Worm (Caenorhabditis elegans) whole organism, early embryonic: Measurements from ENCODE around the gene frpr-21.

Experiments used
- B0310.2 ChIP-seq: sonication (generic microtip); optimal IDR thresholded peaks from 2 replicates; lab custom pipeline; 2016; ENCODE audit warnings: mild to moderate bottlenecking, missing genetic modification characterization, missing compliant biosample characterization
- F13C5.2 ChIP-seq: sonication (generic microtip); optimal IDR thresholded peaks from 2 replicates; lab custom pipeline; 2017; ENCODE audit warnings: mild to moderate bottlenecking, missing genetic modification characterization, inconsistent platforms, missing compliant biosample characterization
- aly-1 ChIP-seq: sonication (generic microtip); optimal IDR thresholded peaks from 2 replicates; lab custom pipeline; 2016; ENCODE audit warnings: missing genetic modification characterization, missing compliant biosample characterization
- ama-1 ChIP-seq: fragments of 150-350 bp; optimal IDR thresholded peaks from 2 replicates; lab custom pipeline; 2014
- ceh-13 ChIP-seq: fragments of 200-800 bp; sonication (Bioruptor generic); optimal IDR thresholded peaks from 2 replicates; lab custom pipeline; 2018; ENCODE audit warnings: mild to moderate bottlenecking, missing genetic modification characterization, missing compliant biosample characterization
- ceh-36 ChIP-seq: sonication (generic microtip); optimal IDR thresholded peaks from 2 replicates; lab custom pipeline; 2016; ENCODE audit warnings: missing genetic modification characterization, inconsistent platforms, missing compliant biosample characterization
- ets-7 ChIP-seq: sonication (generic microtip); optimal IDR thresholded peaks from 2 replicates; lab custom pipeline; 2016; ENCODE audit warnings: missing genotype, missing genetic modification characterization, missing compliant biosample characterization
- flt-1 ChIP-seq: fragments of 200-800 bp; sonication (Bioruptor generic); IDR thresholded peaks from 2 replicates; pipeline ENCODE4 v1.3.6; 2022; ENCODE audit warnings: missing genetic modification characterization, missing compliant biosample characterization
- hmbx-1 ChIP-seq: sonication (generic microtip); optimal IDR thresholded peaks from 2 replicates; lab custom pipeline; 2016; ENCODE audit warnings: mild to moderate bottlenecking, missing genetic modification characterization, missing compliant biosample characterization
- hmg-4 ChIP-seq: fragments of 200-800 bp; sonication (Bioruptor generic); optimal IDR thresholded peaks from 2 replicates; lab custom pipeline; 2018; ENCODE audit warnings: mild to moderate bottlenecking, missing genetic modification characterization, missing compliant biosample characterization
- hnd-1 ChIP-seq: sonication (generic microtip); optimal IDR thresholded peaks from 2 replicates; lab custom pipeline; 2016; ENCODE audit warnings: missing genetic modification characterization, missing compliant biosample characterization
- pes-1 ChIP-seq: fragments of 200-800 bp; sonication (Bioruptor generic); IDR thresholded peaks from 2 replicates; pipeline ENCODE4 v1.3.6; 2022; ENCODE audit warnings: missing genetic modification reagents, missing genetic modification characterization, missing compliant biosample characterization
- scrt-1 ChIP-seq: fragments of 200-800 bp; sonication (Bioruptor generic); IDR thresholded peaks from 2 replicates; pipeline ENCODE4 v1.3.6; 2022; ENCODE audit warnings: missing genetic modification characterization, missing compliant biosample characterization
- sea-1 ChIP-seq: fragments of 200-800 bp; sonication (Bioruptor generic); conservative IDR thresholded peaks from 2 replicates; pipeline ENCODE4 v1.3.6; 2022; ENCODE audit warnings: missing genetic modification characterization, missing compliant biosample characterization
- tbx-11 ChIP-seq: fragments of 200-800 bp; sonication (Bioruptor generic); IDR thresholded peaks from 2 replicates; pipeline ENCODE4 v1.3.6; 2022; ENCODE audit warnings: missing genetic modification characterization, missing compliant biosample characterization
- tbx-37 ChIP-seq: fragments of 200-800 bp; sonication (Bioruptor generic); conservative IDR thresholded peaks from 2 replicates; pipeline ENCODE4 v1.3.6; 2022; ENCODE audit warnings: missing genetic modification reagents, missing genetic modification characterization, missing compliant biosample characterization
- tra-4 ChIP-seq: sonication (generic microtip); optimal IDR thresholded peaks from 2 replicates; lab custom pipeline; 2017; ENCODE audit warnings: missing genetic modification characterization, missing compliant biosample characterization

frpr-21 gene

ce11 chrII:10389038-10389437 lies 32.8 kb downstream of the frpr-21 start:
- no peak for TF ChIP-seq ceh-13 (GFP tag; lab: Kevin White, UChicago)
- no peak for TF ChIP-seq ets-7
- TF ChIP-seq aly-1 (tag; lab: Kevin White, UChicago), result no peak
- no peak for TF ChIP-seq hmbx-1
- TF ChIP-seq tbx-37 (GFP tag; lab: Robert Waterston, UW), result no peak
- TF ChIP-seq flt-1 (GFP tag; lab: Robert Waterston, UW), result no peak
- TF ChIP-seq tbx-11 (GFP tag; lab: Robert Waterston, UW), result no peak
- no peak for TF ChIP-seq B0310.2
- TF ChIP-seq tra-4 (tag; lab: Kevin White, UChicago), result no peak
- no peak for TF ChIP-seq ama-1
- no peak for TF ChIP-seq hnd-1 (tag; lab: Kevin White, UChicago)
- TF ChIP-seq pes-1 (GFP tag; lab: Robert Waterston, UW), result no peak
- no peak for TF ChIP-seq hmg-4 (GFP tag; lab: Kevin White, UChicago)
- no peak for TF ChIP-seq F13C5.2
- no peak for TF ChIP-seq sea-1 (GFP tag; lab: Robert Waterston, UW)
- TF ChIP-seq ceh-36, result no peak
- TF ChIP-seq scrt-1, result no peak

- peak; percentile 20 for TF ChIP-seq ceh-36
- TF ChIP-seq ama-1, result no peak
- TF ChIP-seq B0310.2, result peak; percentile 61
- TF ChIP-seq pes-1 (GFP tag; lab: Robert Waterston, UW), result peak; percentile 76
- peak; percentile 31 for TF ChIP-seq hnd-1 (tag; lab: Kevin White, UChicago)
- TF ChIP-seq hmbx-1, result peak; percentile 51
- TF ChIP-seq flt-1 (GFP tag; lab: Robert Waterston, UW), result peak; percentile 50; the same call in 1 of the 2 replicates
- no peak for TF ChIP-seq ets-7
- peak; percentile 72 for TF ChIP-seq tbx-11 (GFP tag; lab: Robert Waterston, UW)
- TF ChIP-seq scrt-1, result 0 out of 2 replicates have a peak, but pooled peaks have one; percentile 25
- TF ChIP-seq F13C5.2, result peak; percentile 91
- peak; percentile 74; the same call in 1 of the 2 replicates for TF ChIP-seq sea-1 (GFP tag; lab: Robert Waterston, UW)
- TF ChIP-seq tra-4 (tag; lab: Kevin White, UChicago), result no peak
- peak; percentile 47 for TF ChIP-seq ceh-13 (GFP tag; lab: Kevin White, UChicago)
- peak; percentile 20 for TF ChIP-seq hmg-4 (GFP tag; lab: Kevin White, UChicago)
- no peak for TF ChIP-seq tbx-37 (GFP tag; lab: Robert Waterston, UW)
- TF ChIP-seq aly-1 (tag; lab: Kevin White, UChicago), result no peak
Measured at ce11 chrII:10388041-10388706, 33.7 kb downstream of the frpr-21 start.

DNA sequence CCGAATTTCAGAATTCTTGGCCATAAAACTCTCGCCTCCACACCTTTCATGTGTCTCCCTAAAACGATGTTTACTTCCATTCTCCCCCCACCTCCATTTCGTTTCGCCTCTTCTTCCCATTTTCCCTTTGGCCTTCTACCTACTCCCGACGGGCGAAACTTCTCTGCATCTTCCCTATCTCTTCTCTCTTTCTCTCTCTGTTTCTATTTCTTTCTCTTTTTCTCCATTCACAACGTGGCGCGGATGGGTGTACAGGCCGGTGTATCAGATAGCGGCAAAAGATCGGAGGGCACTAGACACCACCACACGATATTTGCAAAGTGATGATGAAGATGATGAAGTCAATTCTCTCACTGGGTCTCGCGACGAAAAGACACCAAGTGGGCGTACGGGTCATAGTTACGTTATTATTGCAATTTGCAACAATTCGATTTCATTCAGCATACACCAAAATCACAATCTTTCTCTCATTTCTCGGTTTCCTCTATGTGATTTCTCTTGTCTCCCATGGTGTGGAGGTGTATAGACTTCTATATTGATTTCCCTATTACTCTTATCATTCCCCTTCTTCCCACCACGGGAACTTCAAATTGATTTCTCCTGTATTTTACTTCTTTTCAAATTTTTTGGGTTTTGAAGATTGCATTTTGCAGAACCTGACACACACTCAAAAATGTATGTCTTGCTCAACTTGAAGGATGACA lies 37.0 kb downstream of the frpr-21 start, which contains the start of gene ztf-27:
Gene ztf-27 (plus strand): TSS at position 654 of the 704 bp plus-strand sequence.
- TF ChIP-seq hmg-4 (GFP tag; lab: Kevin White, UChicago) (peak; percentile 33), F13C5.2 (no peak), ama-1 (no peak)

DNA sequence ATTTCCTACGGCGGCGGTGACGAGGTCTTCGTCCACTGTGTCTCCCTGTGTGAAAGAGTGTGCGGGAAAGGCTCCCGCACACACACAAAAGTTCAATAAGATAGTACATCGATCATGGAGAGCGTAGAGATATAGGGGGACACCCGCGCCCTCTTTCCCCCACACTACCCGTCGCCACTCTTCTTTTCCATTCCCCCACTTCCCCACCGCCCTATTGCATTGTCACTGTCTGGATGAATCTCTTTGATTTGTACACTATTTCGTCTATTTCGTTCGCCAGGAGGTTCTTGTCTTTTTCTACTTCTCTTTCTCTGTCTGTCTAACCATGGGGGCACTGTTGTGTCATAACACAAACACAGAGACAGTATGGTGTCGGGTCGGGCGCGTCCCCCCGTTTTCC lies 39.6 kb downstream of the frpr-21 start:
- TF ChIP-seq tbx-11 (GFP tag; lab: Robert Waterston, UW) (no peak), tbx-37 (GFP tag; lab: Robert Waterston, UW) (no peak), hnd-1 (tag; lab: Kevin White, UChicago) (no peak), B0310.2 (peak; percentile 7), F13C5.2 (peak; percentile 10), scrt-1 (no peak), hmg-4 (GFP tag; lab: Kevin White, UChicago) (peak; percentile 39), ets-7 (no peak), aly-1 (tag; lab: Kevin White, UChicago) (no peak), ceh-36 (no peak)

DNA sequence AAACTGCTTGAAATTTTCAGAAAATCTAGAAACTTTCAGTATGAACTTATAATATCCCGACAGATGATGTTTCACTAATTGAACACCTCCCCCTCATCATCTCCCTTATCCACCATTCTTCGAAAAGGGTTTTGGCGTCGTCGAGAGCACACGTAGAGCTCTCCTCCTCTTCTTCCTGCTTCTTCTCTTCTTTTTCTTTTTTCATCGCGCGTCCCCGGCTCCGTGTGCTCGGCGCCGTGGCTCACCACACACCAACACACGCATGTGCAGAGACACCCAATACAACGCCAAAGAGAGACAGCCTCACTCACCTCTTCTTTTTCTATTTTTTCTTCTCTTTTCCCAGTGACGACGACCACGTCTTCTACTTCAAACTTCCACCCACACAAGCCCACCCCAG lies 42.3 kb downstream of the frpr-21 start:
- TF ChIP-seq aly-1 (tag; lab: Kevin White, UChicago) (no peak), B0310.2 (no peak), F13C5.2 (no peak), sea-1 (GFP tag; lab: Robert Waterston, UW) (no peak), hmbx-1 (no peak), tbx-37 (GFP tag; lab: Robert Waterston, UW) (no peak), hnd-1 (tag; lab: Kevin White, UChicago) (no peak), hmg-4 (GFP tag; lab: Kevin White, UChicago) (no peak)

ce11 chrII:10377901-10378300 lies 43.9 kb downstream of the frpr-21 start:
- TF ChIP-seq hnd-1 (tag; lab: Kevin White, UChicago) (no peak), tbx-11 (GFP tag; lab: Robert Waterston, UW) (no peak), hmbx-1 (no peak), sea-1 (GFP tag; lab: Robert Waterston, UW) (no peak), tbx-37 (GFP tag; lab: Robert Waterston, UW) (no peak), tra-4 (tag; lab: Kevin White, UChicago) (no peak), hmg-4 (GFP tag; lab: Kevin White, UChicago) (no peak), F13C5.2 (no peak), ceh-13 (GFP tag; lab: Kevin White, UChicago) (no peak), aly-1 (tag; lab: Kevin White, UChicago) (no peak), ceh-36 (no peak), ets-7 (no peak), ama-1 (no peak), flt-1 (GFP tag; lab: Robert Waterston, UW) (no peak), B0310.2 (no peak), scrt-1 (no peak), pes-1 (GFP tag; lab: Robert Waterston, UW) (no peak)

DNA sequence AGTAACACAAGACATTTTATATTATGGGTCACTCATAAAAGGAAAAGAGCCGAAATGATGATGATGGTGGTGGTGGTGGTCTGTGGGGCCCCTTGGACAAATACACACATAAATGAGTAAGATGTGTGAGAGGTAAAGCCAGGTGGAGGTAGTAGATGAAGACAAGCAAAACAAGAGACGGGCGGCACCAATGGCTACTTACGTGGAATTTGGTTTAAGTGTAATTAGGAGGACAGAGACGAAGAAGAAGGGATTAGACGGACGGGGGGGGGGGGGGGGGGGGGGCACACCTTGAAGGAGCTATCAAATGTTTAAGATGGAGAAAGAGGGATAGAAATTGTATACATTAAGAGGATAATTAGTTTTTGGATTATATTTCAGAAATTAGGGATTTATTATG lies 47.1 kb downstream of the frpr-21 start:
- no peak for TF ChIP-seq tra-4 (tag; lab: Kevin White, UChicago)
- no peak for TF ChIP-seq F13C5.2
- no peak for TF ChIP-seq ceh-13 (GFP tag; lab: Kevin White, UChicago)
- peak; percentile 50 for TF ChIP-seq ceh-36
- TF ChIP-seq flt-1 (GFP tag; lab: Robert Waterston, UW), result no peak
- TF ChIP-seq hmbx-1, result no peak
- peak; percentile 7 for TF ChIP-seq hmg-4 (GFP tag; lab: Kevin White, UChicago)
